Fruit fly (Drosophila melanogaster): Measurements from ENCODE around the gene CG33170.

The CG33170 gene

DNA sequence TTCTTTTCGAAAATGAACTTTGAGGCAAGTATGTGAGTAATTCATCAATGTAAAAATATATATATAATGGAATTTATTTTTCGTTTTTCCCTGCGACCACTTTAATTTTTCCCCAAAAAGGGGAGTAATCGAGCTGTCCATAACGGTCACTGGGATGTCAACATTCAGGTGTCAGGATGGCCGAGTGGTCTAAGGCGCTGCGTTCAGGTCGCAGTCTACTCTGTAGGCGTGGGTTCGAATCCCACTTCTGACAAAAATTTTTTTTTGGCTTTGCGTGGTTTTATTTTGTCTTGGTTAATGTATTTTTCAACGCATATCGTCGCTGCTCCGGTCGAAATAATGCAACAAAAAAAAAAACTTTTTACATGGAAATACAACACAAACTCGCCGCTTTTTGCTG lies 21.3 kb upstream of the CG33170 start (continued):
- TF ChIP-seq NFAT (GFP tag; IDR thresholded peaks at IDR 0.05) (no peak), Lpt (GFP tag; optimal IDR thresholded peaks at IDR 0.05) (no peak), ewg (GFP tag; optimal IDR thresholded peaks at IDR 0.05) (no peak), CG15011 (GFP tag; optimal IDR thresholded peaks at IDR 0.05) (no peak), ash1 (GFP tag; optimal IDR thresholded peaks at IDR 0.05) (no peak), Myb (GFP tag; optimal IDR thresholded peaks at IDR 0.05) (no peak), kah (GFP tag; optimal IDR thresholded peaks at IDR 0.05) (no peak), wor (GFP tag; IDR thresholded peaks at IDR 0.05) (no peak), Sin3A (optimal IDR thresholded peaks at IDR 0.05) (no peak), CG13296 (GFP tag; optimal IDR thresholded peaks at IDR 0.05) (no peak), amos (GFP tag; IDR thresholded peaks at IDR 0.05; ENCODE audit: partially characterized antibody) (peak; percentile 83), pb (GFP tag; optimal IDR thresholded peaks at IDR 0.05) (no peak), btn (GFP tag; optimal IDR thresholded peaks at IDR 0.05) (no peak), Med (GFP tag) (peak; percentile 21), Dip2 (GFP tag; IDR thresholded peaks at IDR 0.05) (no peak), ab (GFP tag; optimal IDR thresholded peaks at IDR 0.05) (no peak), Kr (GFP tag; optimal IDR thresholded peaks at IDR 0.05) (no peak), gsb-n (tag; optimal IDR thresholded peaks at IDR 0.05) (no peak), dpn (GFP tag; optimal IDR thresholded peaks at IDR 0.05) (no peak), CG11723 (GFP tag; optimal IDR thresholded peaks at IDR 0.05) (no peak), Hey (tag; optimal IDR thresholded peaks at IDR 0.05) (no peak), CG13123 (GFP tag; optimal IDR thresholded peaks at IDR 0.05) (no peak), z (GFP tag; IDR thresholded peaks at IDR 0.05) (no peak), vnd (GFP tag; IDR thresholded peaks at IDR 0.05; ENCODE audit: partially characterized antibody) (peak; percentile 64; the same call in 2 of the 3 replicates), Fer2 (tag; optimal IDR thresholded peaks at IDR 0.05) (no peak), ci (GFP tag; IDR thresholded peaks at IDR 0.05) (0 out of 3 replicates have a peak, but pooled peaks have one; percentile 10), ato (GFP tag; IDR thresholded peaks at IDR 0.05; ENCODE audit: partially characterized antibody) (peak; percentile 56; the same call in 1 of the 2 replicates), Oaz (GFP tag; IDR thresholded peaks at IDR 0.05) (no peak), chif (GFP tag; optimal IDR thresholded peaks at IDR 0.05) (no peak)

DNA sequence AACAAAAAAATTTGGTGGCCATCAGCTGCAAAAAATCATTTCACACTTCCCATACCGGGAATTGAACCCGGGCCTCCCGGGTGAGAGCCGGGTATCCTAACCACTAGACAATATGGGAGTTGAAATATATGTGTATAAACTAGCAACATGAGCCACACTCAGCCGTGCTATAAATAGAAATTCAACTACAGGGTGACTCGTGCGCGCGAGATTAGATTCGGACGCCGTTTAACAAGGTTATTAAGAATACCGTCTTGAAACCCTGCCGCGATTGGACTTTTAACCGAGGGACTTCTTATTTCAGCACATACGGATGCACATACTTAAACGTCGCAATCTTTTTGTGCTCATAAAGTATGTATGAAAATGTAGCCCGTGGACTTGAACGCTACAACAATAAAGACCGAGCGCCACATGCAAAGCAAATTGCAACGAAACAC lies 16.7 kb upstream of the CG33170 start:
- TF ChIP-seq CG7963 (GFP tag; IDR thresholded peaks at IDR 0.05; ENCODE audit: partially characterized antibody), result peak; percentile 92
- TF ChIP-seq pros (GFP tag; optimal IDR thresholded peaks at IDR 0.05), result peak; percentile 31
- no peak for TF ChIP-seq nau (GFP tag; optimal IDR thresholded peaks at IDR 0.05)
- TF ChIP-seq sob (GFP tag; IDR thresholded peaks at IDR 0.05), result peak; percentile 33; the same call in 1 of the 2 replicates
- TF ChIP-seq Bgb (GFP tag; IDR thresholded peaks at IDR 0.05; ENCODE audit: partially characterized antibody), result peak; percentile 93
- peak; percentile 4 for TF ChIP-seq CG15269 (tag; optimal IDR thresholded peaks at IDR 0.05)
- peak; percentile 42 for TF ChIP-seq CG6813 (GFP tag; optimal IDR thresholded peaks at IDR 0.05)
- TF ChIP-seq YL-1 (GFP tag; optimal IDR thresholded peaks at IDR 0.05), result no peak
- peak; percentile 81 for TF ChIP-seq Scr (GFP tag; IDR thresholded peaks at IDR 0.05; ENCODE audit: partially characterized antibody)
- TF ChIP-seq vvl (GFP tag; IDR thresholded peaks at IDR 0.05), result 0 out of 2 replicates have a peak, but pooled peaks have one; percentile 20
- TF ChIP-seq ash1 (GFP tag; optimal IDR thresholded peaks at IDR 0.05), result no peak
- TF ChIP-seq Spps (tag; optimal IDR thresholded peaks at IDR 0.05), result no peak
- TF ChIP-seq ewg (GFP tag; optimal IDR thresholded peaks at IDR 0.05), result no peak
- 0 out of 2 replicates have a peak, but pooled peaks have one; percentile 29 for TF ChIP-seq sim (GFP tag; IDR thresholded peaks at IDR 0.05)
- no peak for TF ChIP-seq CG33213 (GFP tag; optimal IDR thresholded peaks at IDR 0.05)
- peak; percentile 68 for TF ChIP-seq nom (GFP tag; optimal IDR thresholded peaks at IDR 0.05)
- TF ChIP-seq mld (GFP tag; IDR thresholded peaks at IDR 0.05; ENCODE audit: partially characterized antibody), result peak; percentile 97
- peak; percentile 86 for TF ChIP-seq HLH4C (GFP tag; IDR thresholded peaks at IDR 0.05; ENCODE audit: partially characterized antibody)
- TF ChIP-seq psq (GFP tag; optimal IDR thresholded peaks at IDR 0.05), result no peak
- TF ChIP-seq pho (GFP tag; optimal IDR thresholded peaks at IDR 0.05), result no peak
- TF ChIP-seq so (GFP tag; IDR thresholded peaks at IDR 0.05), result peak; percentile 54; the same call in 2 of the 3 replicates
- TF ChIP-seq HmgD (GFP tag; optimal IDR thresholded peaks at IDR 0.05), result no peak
- TF ChIP-seq H15 (GFP tag; IDR thresholded peaks at IDR 0.05), result no peak
- peak; percentile 97 for TF ChIP-seq Opbp (GFP tag; IDR thresholded peaks at IDR 0.05; ENCODE audit: partially characterized antibody)
- TF ChIP-seq sens (GFP tag), result peak; percentile 60

Data from whole organism, embryonic.